Worm (Caenorhabditis elegans): ENCODE data around the gene F43B10.1.

The F43B10.1 gene

ce11 chrX:16613266-16613665 is 49.4 kb downstream of the F43B10.1 start, which contains the start of gene ain-1:
Gene ain-1 (plus strand): TSS chrX:16613451.
- TF ChIP-seq set-16 (GFP tag; IDR thresholded peaks at IDR 0.05) (no peak), T26A8.4 (GFP tag; IDR thresholded peaks at IDR 0.05) (no peak), dmd-6 (GFP tag; IDR thresholded peaks at IDR 0.05) (peak; percentile 24; the same call in 1 of the 2 replicates), zfp-3 (GFP tag; conservative IDR thresholded peaks at IDR 0.05) (no peak), ZK546.5 (tag; optimal IDR thresholded peaks at IDR 0.05) (no peak), daf-12 (tag; optimal IDR thresholded peaks at IDR 0.05) (no peak), ceh-28 (tag; optimal IDR thresholded peaks at IDR 0.05) (no peak), lir-3 (tag; optimal IDR thresholded peaks at IDR 0.05) (no peak), dve-1 (tag; optimal IDR thresholded peaks at IDR 0.05; ENCODE audit: insufficient read depth) (peak; percentile 21), dpl-1 (GFP tag; optimal IDR thresholded peaks at IDR 0.05) (no peak), nhr-28 (tag; optimal IDR thresholded peaks at IDR 0.05) (peak; percentile 17), lim-7 (GFP tag; IDR thresholded peaks at IDR 0.05) (no peak), dmd-9 (GFP tag; IDR thresholded peaks at IDR 0.05) (0 out of 2 replicates have a peak, but pooled peaks have one; percentile 30), D1046.2 (GFP tag; IDR thresholded peaks at IDR 0.05) (no peak), mes-2 (tag; optimal IDR thresholded peaks at IDR 0.05; ENCODE audit: poor library complexity, severe bottlenecking) (no peak), php-3 (GFP tag; IDR thresholded peaks at IDR 0.05) (peak; percentile 51; the same call in 1 of the 2 replicates), daf-16 (GFP tag; optimal IDR thresholded peaks at IDR 0.05) (no peak), daf-16 (tag; optimal IDR thresholded peaks at IDR 0.05) (peak; percentile 27), ceh-20 (GFP tag; IDR thresholded peaks at IDR 0.05) (no peak)

ce11 chrX:16612293-16612946 is 50.2 kb downstream of the F43B10.1 start:
- TF ChIP-seq zip-2 (tag; optimal IDR thresholded peaks at IDR 0.05) (peak; percentile 46), Y75B8A.6 (GFP tag; IDR thresholded peaks at IDR 0.05) (0 out of 2 replicates have a peak, but pooled peaks have one; percentile 19), pha-4 (GFP tag; IDR thresholded peaks at IDR 0.05) (peak; percentile 76), pha-4 (tag; optimal IDR thresholded peaks at IDR 0.05) (peak; percentile 28), spr-1 (tag; optimal IDR thresholded peaks at IDR 0.05) (peak; percentile 94), lim-7 (GFP tag; IDR thresholded peaks at IDR 0.05) (no peak; the same call in 1 of the 2 replicates), lin-29 (GFP tag; IDR thresholded peaks at IDR 0.05) (peak; percentile 78; the same call in 1 of the 2 replicates), madf-9 (GFP tag; conservative IDR thresholded peaks at IDR 0.05) (peak; percentile 92), zfp-2 (tag; optimal IDR thresholded peaks at IDR 0.05) (peak; percentile 58), hif-1 (tag; optimal IDR thresholded peaks at IDR 0.05) (peak; percentile 69 to 93), Y48G9A.11 (GFP tag; IDR thresholded peaks at IDR 0.05) (no peak), nhr-42 (GFP tag; IDR thresholded peaks at IDR 0.05) (peak; percentile 79), F26F4.8 (GFP tag; conservative IDR thresholded peaks at IDR 0.05) (no peak), nhr-41 (GFP tag; IDR thresholded peaks at IDR 0.05) (peak; percentile 66; the same call in 1 of the 2 replicates), pqm-1 (tag; optimal IDR thresholded peaks at IDR 0.05) (peak; percentile 36), unc-39 (tag; optimal IDR thresholded peaks at IDR 0.05) (peak; percentile 56), nhr-11 (tag; optimal IDR thresholded peaks at IDR 0.05) (peak; percentile 95), php-3 (GFP tag; IDR thresholded peaks at IDR 0.05) (peak; percentile 80), Y5F2A.4 (GFP tag; optimal IDR thresholded peaks at IDR 0.05) (peak; percentile 39), unc-130 (GFP tag; optimal IDR thresholded peaks at IDR 0.05) (no peak), mes-2 (tag; optimal IDR thresholded peaks at IDR 0.05; ENCODE audit: poor library complexity, severe bottlenecking) (peak; percentile 82), mxl-3 (GFP tag; optimal IDR thresholded peaks at IDR 0.05) (peak; percentile 92), jun-1 (tag; optimal IDR thresholded peaks at IDR 0.05) (peak; percentile 91), dmd-6 (GFP tag; IDR thresholded peaks at IDR 0.05) (peak; percentile 97), ztf-11 (tag; optimal IDR thresholded peaks at IDR 0.05) (peak; percentile 31), ama-1 (optimal IDR thresholded peaks at IDR 0.05) (peak; percentile 48), ceh-20 (GFP tag; IDR thresholded peaks at IDR 0.05) (peak; percentile 95), egl-43 (GFP tag; IDR thresholded peaks at IDR 0.05) (peak; percentile 72; the same call in 1 of the 2 replicates), ztf-7 (tag; optimal IDR thresholded peaks at IDR 0.05) (peak; percentile 86), T26A8.4 (GFP tag; IDR thresholded peaks at IDR 0.05) (peak; percentile 90), lin-15B (tag; optimal IDR thresholded peaks at IDR 0.05) (no peak), sdz-12 (GFP tag; optimal IDR thresholded peaks at IDR 0.05) (peak; percentile 75), ceh-62 (tag; optimal IDR thresholded peaks at IDR 0.05) (no peak), zag-1 (tag; optimal IDR thresholded peaks at IDR 0.05) (peak; percentile 57), F10B5.3 (tag; optimal IDR thresholded peaks at IDR 0.05) (peak; percentile 83), daf-16 (GFP tag; optimal IDR thresholded peaks at IDR 0.05) (peak; percentile 59 to 86), daf-16 (tag; optimal IDR thresholded peaks at IDR 0.05) (peak; percentile 90)

Measured in whole organism, L4 larva.